Worm (Caenorhabditis elegans) whole organism, L2 larva: ENCODE data around the gene Y105C5B.1.

Experiments used
- C34F6.9 ChIP-seq: fragments of 150-350 bp; optimal IDR thresholded peaks from 2 replicates; lab custom pipeline; 2014; ENCODE audit warnings: missing biosample characterization, missing genetic modification characterization
- R02D3.7 ChIP-seq: fragments of 150-350 bp; optimal IDR thresholded peaks from 2 replicates; lab custom pipeline; 2014; ENCODE audit warnings: missing biosample characterization, missing genetic modification characterization
- ZK546.5 ChIP-seq: sonication (generic microtip); optimal IDR thresholded peaks from 2 replicates; lab custom pipeline; 2017; ENCODE audit warnings: missing biosample characterization, missing genetic modification characterization
- alr-1 ChIP-seq: fragments of 150-350 bp; optimal IDR thresholded peaks from 2 replicates; lab custom pipeline; 2014; ENCODE audit warnings: missing biosample characterization, missing genetic modification characterization
- aly-2 ChIP-seq: fragments of 150-350 bp; optimal IDR thresholded peaks from 2 replicates; lab custom pipeline; 2014; ENCODE audit warnings: missing biosample characterization, missing genetic modification characterization
- ama-1 ChIP-seq: fragments of 150-350 bp; optimal IDR thresholded peaks from 2 replicates; lab custom pipeline; 2018; ENCODE audit warnings: inconsistent platforms
- blmp-1 ChIP-seq: sonication (generic microtip); optimal IDR thresholded peaks from 2 replicates; lab custom pipeline; 2017; ENCODE audit warnings: missing genetic modification characterization, mild to moderate bottlenecking, missing compliant biosample characterization, antibody characterized with exemption, moderate library complexity; ENCODE audit not compliant: insufficient read depth
- ceh-16 ChIP-seq: fragments of 150-350 bp; optimal IDR thresholded peaks from 2 replicates; lab custom pipeline; 2014; ENCODE audit warnings: missing biosample characterization, missing genetic modification characterization
- ceh-82 ChIP-seq: fragments of 150-350 bp; optimal IDR thresholded peaks from 2 replicates; lab custom pipeline; 2014; ENCODE audit warnings: missing biosample characterization, missing genetic modification characterization
- dmd-4 ChIP-seq: sonication (generic microtip); optimal IDR thresholded peaks from 2 replicates; lab custom pipeline; 2017; ENCODE audit warnings: missing biosample characterization, missing genetic modification characterization
- elt-1 ChIP-seq: fragments of 150-350 bp; optimal IDR thresholded peaks from 2 replicates; lab custom pipeline; 2014; ENCODE audit warnings: missing biosample characterization, missing genetic modification characterization
- elt-3 ChIP-seq: sonication (generic microtip); optimal IDR thresholded peaks from 2 replicates; lab custom pipeline; 2017; ENCODE audit warnings: missing biosample characterization, missing genetic modification characterization
- fos-1 ChIP-seq: fragments of 150-350 bp; optimal IDR thresholded peaks from 2 replicates; lab custom pipeline; 2014; ENCODE audit warnings: missing biosample characterization, missing genetic modification characterization
- gmeb-1 ChIP-seq: fragments of 150-350 bp; optimal IDR thresholded peaks from 2 replicates; lab custom pipeline; 2014; ENCODE audit warnings: missing biosample characterization, missing genetic modification characterization
- lin-39 ChIP-seq: fragments of 150-350 bp; optimal IDR thresholded peaks from 2 replicates; lab custom pipeline; 2014; ENCODE audit warnings: missing biosample characterization, missing genetic modification reagents, missing genetic modification characterization
- lsy-2 ChIP-seq, 2 experiments: fragments of 150-350 bp in 1 of 2; sonication (generic microtip) in 1 of 2; optimal IDR thresholded peaks; 2 replicates each; lab custom pipeline; 2014 to 2017; ENCODE audit warnings: missing biosample characterization in 2 of 2, missing genetic modification characterization in 2 of 2
- mab-5 ChIP-seq: fragments of 150-350 bp; optimal IDR thresholded peaks from 2 replicates; lab custom pipeline; 2014; ENCODE audit warnings: missing biosample characterization, missing genetic modification characterization
- mdl-1 ChIP-seq, 2 experiments: fragments of 150-350 bp in 1 of 2; sonication (generic microtip) in 1 of 2; optimal IDR thresholded peaks; 2 replicates each; lab custom pipeline; 2017; ENCODE audit warnings: missing biosample characterization in 2 of 2, missing genetic modification characterization in 2 of 2
- nhr-10 ChIP-seq: sonication (generic microtip); optimal IDR thresholded peaks from 2 replicates; lab custom pipeline; 2017; ENCODE audit warnings: missing biosample characterization, missing genetic modification characterization
- nhr-11 ChIP-seq: fragments of 150-350 bp; optimal IDR thresholded peaks from 2 replicates; lab custom pipeline; 2014; ENCODE audit warnings: missing biosample characterization, missing genetic modification characterization
- nhr-129 ChIP-seq: fragments of 150-350 bp; optimal IDR thresholded peaks from 2 replicates; lab custom pipeline; 2014; ENCODE audit warnings: missing biosample characterization, missing genetic modification characterization
- nhr-21 ChIP-seq: fragments of 150-350 bp; optimal IDR thresholded peaks from 2 replicates; lab custom pipeline; 2014; ENCODE audit warnings: missing biosample characterization, missing genetic modification characterization
- nhr-23 ChIP-seq: fragments of 150-350 bp; optimal IDR thresholded peaks from 2 replicates; lab custom pipeline; 2014; ENCODE audit warnings: missing biosample characterization, missing genetic modification reagents, missing genetic modification characterization
- nhr-237 ChIP-seq: fragments of 150-350 bp; optimal IDR thresholded peaks from 2 replicates; lab custom pipeline; 2014; ENCODE audit warnings: missing biosample characterization, missing genetic modification characterization
- nhr-77 ChIP-seq: fragments of 150-350 bp; optimal IDR thresholded peaks from 2 replicates; lab custom pipeline; 2014; ENCODE audit warnings: missing biosample characterization, missing genetic modification characterization
- peb-1 ChIP-seq: fragments of 150-350 bp; optimal IDR thresholded peaks from 2 replicates; lab custom pipeline; 2014; ENCODE audit warnings: missing biosample characterization, missing genetic modification characterization
- sem-4 ChIP-seq: fragments of 150-350 bp; optimal IDR thresholded peaks from 2 replicates; lab custom pipeline; 2014; ENCODE audit warnings: missing biosample characterization, missing genetic modification reagents, missing genetic modification characterization
- skn-1 ChIP-seq: sonication (generic microtip); optimal IDR thresholded peaks from 2 replicates; lab custom pipeline; 2017; ENCODE audit warnings: missing biosample characterization, missing genetic modification characterization
- sma-3 ChIP-seq: sonication (generic microtip); optimal IDR thresholded peaks from 2 replicates; lab custom pipeline; 2016; ENCODE audit warnings: missing genetic modification reagents, missing genetic modification characterization, missing compliant biosample characterization
- snpc-4 ChIP-seq: fragments of 150-350 bp; optimal IDR thresholded peaks from 2 replicates; lab custom pipeline; 2014; ENCODE audit warnings: missing biosample characterization, missing genetic modification characterization
- unc-39 ChIP-seq: fragments of 150-350 bp; optimal IDR thresholded peaks from 2 replicates; lab custom pipeline; 2014; ENCODE audit warnings: missing biosample characterization, missing genetic modification characterization
- unc-55 ChIP-seq: fragments of 150-350 bp; sonication (generic microtip); optimal IDR thresholded peaks from 3 replicates; lab custom pipeline; 2014; ENCODE audit warnings: missing biosample characterization, missing genetic modification reagents, missing genetic modification characterization
- unc-62 ChIP-seq: fragments of 150-350 bp; optimal IDR thresholded peaks from 2 replicates; lab custom pipeline; 2014; ENCODE audit warnings: missing biosample characterization, missing genetic modification reagents, missing genetic modification characterization
- zag-1 ChIP-seq: fragments of 150-350 bp; optimal IDR thresholded peaks from 2 replicates; lab custom pipeline; 2014; ENCODE audit warnings: missing biosample characterization, missing genetic modification characterization
- ztf-1 ChIP-seq: fragments of 200-800 bp; sonication (Bioruptor generic); conservative IDR thresholded peaks from 2 replicates; pipeline ENCODE4 v1.3.6; 2022; ENCODE audit warnings: missing genetic modification characterization, missing compliant biosample characterization
- ztf-4 ChIP-seq: fragments of 150-350 bp; optimal IDR thresholded peaks from 2 replicates; lab custom pipeline; 2014; ENCODE audit warnings: missing biosample characterization, missing genetic modification characterization

Gene Y105C5B.1

DNA sequence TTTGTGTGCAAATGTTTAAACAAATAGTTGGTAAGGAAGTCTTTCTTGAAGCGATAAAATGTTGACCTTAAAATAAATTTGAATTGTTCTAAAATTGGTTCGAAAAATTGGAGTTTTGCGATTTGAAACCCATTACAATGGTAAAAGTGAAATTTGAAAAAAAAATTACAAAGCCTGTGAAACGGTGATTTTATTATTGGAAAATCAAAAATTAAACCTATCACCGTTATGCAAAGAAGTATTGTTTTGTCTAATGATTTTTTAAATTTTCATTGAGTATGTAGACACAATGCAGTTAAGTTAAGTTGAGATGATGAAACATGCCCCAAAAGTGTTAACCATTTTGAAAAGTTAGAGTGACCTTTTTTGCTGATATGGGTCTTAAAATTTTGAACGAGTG, 24.4 kb downstream of the Y105C5B.1 start:
- TF ChIP-seq nhr-77 (tag; lab: Kevin White, UChicago) (no peak), C34F6.9 (tag; lab: Kevin White, UChicago) (no peak), ztf-4 (tag; lab: Kevin White, UChicago) (no peak), nhr-11 (tag; lab: Kevin White, UChicago) (no peak), ZK546.5 (tag; lab: Kevin White, UChicago) (no peak), nhr-21 (tag; lab: Kevin White, UChicago) (no peak), nhr-10 (tag; lab: Kevin White, UChicago) (no peak), lsy-2 (tag; optimal IDR thresholded peaks at IDR 0.05; lab: Kevin White, UChicago) (no peak), alr-1 (tag; lab: Kevin White, UChicago) (no peak), peb-1 (tag; lab: Kevin White, UChicago) (no peak), fos-1 (no peak), ztf-1 (no peak), gmeb-1 (no peak), zag-1 (no peak), unc-62 (GFP tag; lab: Kevin White, UChicago) (no peak), blmp-1 (no peak), lin-39 (no peak), nhr-129 (tag; lab: Kevin White, UChicago) (no peak), unc-55 (no peak), snpc-4 (no peak)

ce11 chrIV:15900158-15900557, 29.7 kb downstream of the Y105C5B.1 start:
- TF ChIP-seq unc-62 (GFP tag; lab: Kevin White, UChicago) (no peak), ZK546.5 (tag; lab: Kevin White, UChicago) (no peak), nhr-21 (tag; lab: Kevin White, UChicago) (no peak), aly-2 (no peak), unc-55 (no peak), elt-3 (no peak), peb-1 (tag; lab: Kevin White, UChicago) (no peak), ceh-16 (tag; lab: Kevin White, UChicago) (no peak), nhr-23 (no peak), ceh-82 (tag; lab: Kevin White, UChicago) (no peak), lin-39 (no peak), sem-4 (tag; lab: Kevin White, UChicago) (no peak), dmd-4 (no peak)

DNA sequence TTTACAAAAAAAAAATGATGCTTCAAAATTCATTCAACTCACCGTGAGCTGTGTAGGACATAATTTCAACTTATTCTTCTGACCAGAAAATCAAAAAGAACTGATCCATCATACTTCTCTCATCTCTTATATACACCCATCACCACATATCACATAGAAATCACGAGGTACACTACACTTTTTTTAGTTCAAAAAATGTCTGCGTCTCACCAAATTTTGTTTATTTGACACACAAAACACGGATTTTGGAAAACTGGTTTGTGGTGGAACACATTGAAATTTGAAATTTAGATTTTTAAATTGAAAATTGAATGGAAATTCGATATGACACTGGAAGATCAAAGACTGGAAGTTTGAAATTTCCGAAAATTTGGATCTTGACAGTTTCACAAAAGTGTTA, 30.7 kb downstream of the Y105C5B.1 start, which contains the start of gene Y105C5B.5:
TSS of gene Y105C5B.5 (minus strand) at position 103 of the 400 bp plus-strand sequence.
- TF ChIP-seq gmeb-1, result peak; percentile 34
- TF ChIP-seq ama-1, result no peak

- TF ChIP-seq nhr-21 (tag; lab: Kevin White, UChicago), result peak; percentile 27
- peak in 1 of 2 experiments; percentile 2 for TF ChIP-seq lsy-2 (tag; optimal IDR thresholded peaks at IDR 0.05; lab: Kevin White, UChicago)
- no peak for TF ChIP-seq nhr-77 (tag; lab: Kevin White, UChicago)
Observed at ce11 chrIV:15906059-15906632, 35.7 kb downstream of the Y105C5B.1 start, which contains the start of gene srv-15. Gene srv-15 (plus strand): TSS chrIV:15906582.

- TF ChIP-seq unc-39 (tag; lab: Kevin White, UChicago) (no peak), ceh-16 (tag; lab: Kevin White, UChicago) (no peak), snpc-4 (no peak), peb-1 (tag; lab: Kevin White, UChicago) (no peak), nhr-237 (tag; lab: Kevin White, UChicago) (no peak), skn-1 (tag; lab: Kevin White, UChicago) (no peak), mdl-1 (tag; optimal IDR thresholded peaks at IDR 0.05; lab: Kevin White, UChicago) (no peak), sem-4 (tag; lab: Kevin White, UChicago) (no peak), elt-1 (tag; lab: Kevin White, UChicago) (no peak), ztf-4 (tag; lab: Kevin White, UChicago) (no peak), nhr-10 (tag; lab: Kevin White, UChicago) (no peak), lsy-2 (tag; optimal IDR thresholded peaks at IDR 0.05; lab: Kevin White, UChicago) (no peak), R02D3.7 (tag; lab: Kevin White, UChicago) (no peak), sma-3 (GFP tag; lab: Kevin White, UChicago) (no peak), mab-5 (tag; lab: Kevin White, UChicago) (no peak)
Observed at ce11 chrIV:15908251-15908650, 37.8 kb downstream of the Y105C5B.1 start.
